Fruit fly (Drosophila melanogaster) whole organism, embryonic: ENCODE measurements around the gene Hr4.
A peak's percentile ranks its signal among the peaks of the same experiment; 100 is the strongest.

ENCODE experiments used
- Ada2b ChIP-seq: fragments of 200-800 bp; sonication (Bioruptor generic); IDR thresholded peaks from 2 replicates; pipeline ENCODE4 v1.3.6; 2022; ENCODE audit warnings: missing biosample characterization, missing genetic modification characterization
- Antp ChIP-seq: fragments of 200-800 bp; sonication (Bioruptor generic); optimal IDR thresholded peaks from 3 replicates; lab custom pipeline; 2016; ENCODE audit warnings: missing biosample characterization, missing genetic modification characterization
- Asciz ChIP-seq: fragments of 200-800 bp; sonication (Bioruptor generic); optimal IDR thresholded peaks from 2 replicates; lab custom pipeline; 2017; ENCODE audit warnings: missing biosample characterization, mild to moderate bottlenecking, missing genetic modification characterization, missing genetic modification reagents
- CG10565 ChIP-seq: fragments of 200-800 bp; sonication (Bioruptor generic); optimal IDR thresholded peaks from 3 replicates; lab custom pipeline; 2016; ENCODE audit warnings: missing biosample characterization, mild to moderate bottlenecking, missing genetic modification characterization
- CG12104 ChIP-seq: fragments of 200-800 bp; sonication (Bioruptor generic); optimal IDR thresholded peaks from 3 replicates; lab custom pipeline; 2016; ENCODE audit warnings: missing biosample characterization, missing genetic modification characterization
- CG12219 ChIP-seq: fragments of 200-800 bp; sonication (Bioruptor generic); optimal IDR thresholded peaks from 3 replicates; lab custom pipeline; 2018; ENCODE audit warnings: missing biosample characterization, mild to moderate bottlenecking, missing genetic modification characterization
- CG13296 ChIP-seq: fragments of 200-800 bp; sonication (Bioruptor generic); optimal IDR thresholded peaks from 3 replicates; lab custom pipeline; 2018; ENCODE audit warnings: missing biosample characterization, mild to moderate bottlenecking, missing genetic modification characterization
- CG14441 ChIP-seq: fragments of 200-800 bp; sonication (Bioruptor generic); IDR thresholded peaks from 2 replicates; pipeline ENCODE4 v1.3.6; 2022; ENCODE audit warnings: missing biosample characterization, missing genetic modification characterization
- CG15479 ChIP-seq: fragments of 200-800 bp; sonication (Bioruptor generic); optimal IDR thresholded peaks from 3 replicates; lab custom pipeline; 2019; ENCODE audit warnings: missing biosample characterization, mild to moderate bottlenecking, missing genetic modification characterization, moderate library complexity
- CG15601 ChIP-seq: fragments of 200-800 bp; sonication (Bioruptor generic); optimal IDR thresholded peaks from 3 replicates; lab custom pipeline; 2019; ENCODE audit warnings: missing biosample characterization, mild to moderate bottlenecking, missing genetic modification characterization, moderate library complexity
- CG16779 ChIP-seq: fragments of 200-800 bp; sonication (Bioruptor generic); IDR thresholded peaks from 2 replicates; pipeline ENCODE4 v1.3.6; 2022; ENCODE audit warnings: missing biosample characterization, missing genetic modification characterization
- CG18764 ChIP-seq: fragments of 200-800 bp; sonication (Bioruptor generic); optimal IDR thresholded peaks from 3 replicates; lab custom pipeline; 2016; ENCODE audit warnings: missing biosample characterization, missing genetic modification characterization
- CG2202 ChIP-seq: fragments of 200-800 bp; sonication (Bioruptor generic); optimal IDR thresholded peaks from 2 replicates; lab custom pipeline; 2018; ENCODE audit warnings: missing biosample characterization, mild to moderate bottlenecking, missing genetic modification characterization
- CG32532 ChIP-seq: fragments of 200-800 bp; sonication (Bioruptor generic); IDR thresholded peaks from 2 replicates; pipeline ENCODE4 v1.3.6; 2022; ENCODE audit warnings: missing biosample characterization, missing genetic modification characterization
- CG3847 ChIP-seq: fragments of 200-800 bp; sonication (Bioruptor generic); IDR thresholded peaks from 2 replicates; pipeline ENCODE4 v1.3.6; 2022; ENCODE audit warnings: missing biosample characterization, missing genetic modification characterization
- CG8478 ChIP-seq: fragments of >200 bp; optimal IDR thresholded peaks from 2 replicates; lab custom pipeline; 2018
- CG8944 ChIP-seq: fragments of 200-800 bp; sonication (Bioruptor generic); optimal IDR thresholded peaks from 3 replicates; lab custom pipeline; 2016; ENCODE audit warnings: missing biosample characterization, missing genetic modification characterization
- Fer1 ChIP-seq: fragments of 200-800 bp; sonication (Bioruptor generic); optimal IDR thresholded peaks from 2 replicates; lab custom pipeline; 2017; ENCODE audit warnings: missing biosample characterization, mild to moderate bottlenecking, missing genetic modification characterization
- Hand ChIP-seq: fragments of 200-800 bp; sonication (Bioruptor generic); optimal IDR thresholded peaks from 2 replicates; lab custom pipeline; 2017; ENCODE audit warnings: mild to moderate bottlenecking, missing biosample characterization, missing genetic modification reagents, missing genetic modification characterization
- HmgZ ChIP-seq: fragments of 200-800 bp; sonication (Bioruptor generic); optimal IDR thresholded peaks from 2 replicates; lab custom pipeline; 2018; ENCODE audit warnings: missing biosample characterization, mild to moderate bottlenecking, missing genetic modification characterization
- Hr39 ChIP-seq: fragments of >200 bp; optimal IDR thresholded peaks from 2 replicates; lab custom pipeline; 2017
- Mes4 ChIP-seq: fragments of 200-800 bp; sonication (Bioruptor generic); optimal IDR thresholded peaks from 2 replicates; lab custom pipeline; 2016; ENCODE audit warnings: missing biosample characterization, missing genetic modification characterization
- Nf-YC ChIP-seq: fragments of 200-800 bp; optimal IDR thresholded peaks from 3 replicates; lab custom pipeline; 2019; ENCODE audit warnings: missing biosample characterization, mild to moderate bottlenecking, missing genetic modification characterization, moderate library complexity
- NfI ChIP-seq: fragments of 200-800 bp; sonication (Bioruptor generic); optimal IDR thresholded peaks from 3 replicates; lab custom pipeline; 2018; ENCODE audit warnings: missing biosample characterization, mild to moderate bottlenecking, missing genetic modification characterization, moderate library complexity
- Ravus ChIP-seq: fragments of 200-800 bp; sonication (Bioruptor generic); IDR thresholded peaks from 2 replicates; pipeline ENCODE4 v1.3.6; 2022; ENCODE audit warnings: missing biosample characterization, missing genetic modification characterization
- Vsx1 ChIP-seq: fragments of 200-800 bp; sonication (Bioruptor generic); optimal IDR thresholded peaks from 2 replicates; lab custom pipeline; 2017; ENCODE audit warnings: missing biosample characterization, mild to moderate bottlenecking, missing genetic modification characterization, missing genetic modification reagents
- al ChIP-seq: fragments of 200-800 bp; sonication (Bioruptor generic); IDR thresholded peaks from 2 replicates; pipeline ENCODE4 v1.3.6; 2022; ENCODE audit warnings: missing biosample characterization, missing genetic modification characterization
- ara ChIP-seq: fragments of 200-800 bp; sonication (Bioruptor generic); IDR thresholded peaks from 2 replicates; pipeline ENCODE4 v1.3.6; 2022; ENCODE audit warnings: missing biosample characterization, missing genetic modification characterization
- bbx ChIP-seq: fragments of 200-800 bp; sonication (Bioruptor generic); IDR thresholded peaks from 2 replicates; pipeline ENCODE4 v1.3.6; 2022; ENCODE audit warnings: missing biosample characterization, missing genetic modification characterization; ENCODE audit not compliant: partially characterized antibody
- ci ChIP-seq: fragments of 200-800 bp; sonication (Bioruptor generic); IDR thresholded peaks from 3 replicates; pipeline ENCODE4 v1.3.6; 2022; ENCODE audit warnings: missing biosample characterization, missing genetic modification characterization
- eyg ChIP-seq: fragments of 200-800 bp; sonication (Bioruptor generic); optimal IDR thresholded peaks from 3 replicates; lab custom pipeline; 2016; ENCODE audit warnings: missing biosample characterization, missing genetic modification characterization
- fd102C ChIP-seq: fragments of 200-800 bp; sonication (Bioruptor generic); optimal IDR thresholded peaks from 2 replicates; lab custom pipeline; 2018; ENCODE audit warnings: missing biosample characterization, mild to moderate bottlenecking, missing genetic modification characterization, moderate library complexity
- gce ChIP-seq: fragments of 200-800 bp; sonication (Bioruptor generic); IDR thresholded peaks from 3 replicates; pipeline ENCODE4 v1.3.6; 2022; ENCODE audit warnings: missing biosample characterization, missing genetic modification characterization
- hkb ChIP-seq, 2 experiments: fragments of 200-800 bp in 1 of 2; fragments of >200 bp in 1 of 2; sonication (Bioruptor generic) in 1 of 2; IDR thresholded peaks in 1 of 2; optimal IDR thresholded peaks in 1 of 2; 2 replicates each; pipeline versions ENCODE4 v1.3.6 to Lab custom; 2017 to 2022; ENCODE audit warnings: missing biosample characterization in 1 of 2, missing genetic modification characterization in 1 of 2
- lbe ChIP-seq: fragments of 200-800 bp; sonication (Bioruptor generic); optimal IDR thresholded peaks from 2 replicates; lab custom pipeline; 2016; ENCODE audit warnings: missing biosample characterization, mild to moderate bottlenecking, missing genetic modification characterization
- lola ChIP-seq, 3 experiments: fragments of >200 bp in 2 of 3; fragments of 200-800 bp in 1 of 3; sonication (Bioruptor generic) in 1 of 3; optimal IDR thresholded peaks; 2 replicates each; lab custom pipeline; 2017 to 2019; ENCODE audit warnings: missing biosample characterization in 3 of 3, missing genetic modification characterization in 3 of 3, mild to moderate bottlenecking in 1 of 3, moderate library complexity in 1 of 3
- mirr ChIP-seq: fragments of 200-800 bp; sonication (Bioruptor generic); optimal IDR thresholded peaks from 3 replicates; lab custom pipeline; 2018; ENCODE audit warnings: missing biosample characterization, mild to moderate bottlenecking, missing genetic modification characterization
- oc ChIP-seq: fragments of 200-800 bp; sonication (Bioruptor generic); optimal IDR thresholded peaks from 2 replicates; lab custom pipeline; 2018; ENCODE audit warnings: missing biosample characterization, mild to moderate bottlenecking, missing genetic modification characterization, moderate library complexity
- onecut ChIP-seq: fragments of 200-800 bp; sonication (Bioruptor generic); IDR thresholded peaks from 2 replicates; pipeline ENCODE4 v1.3.6; 2022; ENCODE audit warnings: missing biosample characterization, missing genetic modification characterization
- pfk ChIP-seq: fragments of 200-800 bp; sonication (Bioruptor generic); optimal IDR thresholded peaks from 2 replicates; lab custom pipeline; 2018; ENCODE audit warnings: missing biosample characterization, mild to moderate bottlenecking, missing genetic modification characterization, moderate library complexity
- pho ChIP-seq: fragments of 200-800 bp; sonication (Bioruptor generic); optimal IDR thresholded peaks from 2 replicates; lab custom pipeline; 2016; ENCODE audit warnings: missing biosample characterization, missing genetic modification characterization
- pita ChIP-seq: fragments of 200-800 bp; sonication (Bioruptor generic); optimal IDR thresholded peaks from 2 replicates; lab custom pipeline; 2017; ENCODE audit warnings: missing biosample characterization, mild to moderate bottlenecking, missing genetic modification characterization
- ro ChIP-seq: fragments of 200-800 bp; sonication (Bioruptor generic); IDR thresholded peaks from 2 replicates; pipeline ENCODE4 v1.3.6; 2022; ENCODE audit warnings: missing biosample characterization, missing genetic modification characterization
- sob ChIP-seq: fragments of 200-800 bp; sonication (Bioruptor generic); IDR thresholded peaks from 2 replicates; pipeline ENCODE4 v1.3.6; 2022; ENCODE audit warnings: missing biosample characterization, missing genetic modification characterization
- tio ChIP-seq: fragments of 200-800 bp; sonication (Bioruptor generic); optimal IDR thresholded peaks from 2 replicates; lab custom pipeline; 2017; ENCODE audit warnings: missing biosample characterization, missing genetic modification characterization, inconsistent platforms
- tll ChIP-seq, 2 experiments: fragments of 200-800 bp in 1 of 2; fragments of >200 bp in 1 of 2; sonication (Bioruptor generic) in 1 of 2; optimal IDR thresholded peaks; 2 replicates each; lab custom pipeline; 2017 to 2019; ENCODE audit warnings: missing biosample characterization in 2 of 2, missing genetic modification characterization in 2 of 2, mild to moderate bottlenecking in 1 of 2, moderate library complexity in 1 of 2
- trem ChIP-seq: fragments of 200-800 bp; optimal IDR thresholded peaks from 3 replicates; lab custom pipeline; 2019; ENCODE audit warnings: missing biosample characterization, mild to moderate bottlenecking, missing genetic modification characterization, moderate library complexity
- unc-4 ChIP-seq: fragments of 200-800 bp; sonication (Bioruptor generic); IDR thresholded peaks from 2 replicates; pipeline ENCODE4 v1.3.6; 2022; ENCODE audit warnings: missing biosample characterization, missing genetic modification characterization; ENCODE audit not compliant: partially characterized antibody
- vnd ChIP-seq: fragments of 200-800 bp; sonication (Bioruptor generic); IDR thresholded peaks from 3 replicates; pipeline ENCODE4 v1.3.6; 2022; ENCODE audit warnings: missing biosample characterization, missing genetic modification characterization; ENCODE audit not compliant: partially characterized antibody

Gene Hr4

dm6 chrX:1951391-1952066 lies 9.8 kb downstream of the Hr4 start (continued):
- TF ChIP-seq Ravus (GFP tag; lab: Robert Waterston, UW) (peak; percentile 75), sob (GFP tag; lab: Robert Waterston, UW) (peak; percentile 93), ro (GFP tag; lab: Robert Waterston, UW) (peak; percentile 72), unc-4 (GFP tag; lab: Robert Waterston, UW) (no peak), eyg (GFP tag; lab: Kevin White, UChicago) (peak; percentile 92), mirr (GFP tag; lab: Kevin White, UChicago) (peak; percentile 79), CG8944 (peak; percentile 95), tll (GFP tag; optimal IDR thresholded peaks at IDR 0.05; lab: Kevin White, UChicago) (no peak), Vsx1 (GFP tag; lab: Kevin White, UChicago) (peak; percentile 91), Fer1 (GFP tag; lab: Kevin White, UChicago) (peak; percentile 97), Hr39 (no peak), fd102C (peak; percentile 44), HmgZ (tag; lab: Kevin White, UChicago) (peak; percentile 95), vnd (GFP tag; lab: Robert Waterston, UW) (no peak), trem (peak; percentile 94), lola (GFP tag; optimal IDR thresholded peaks at IDR 0.05; lab: Kevin White, UChicago) (peak in 1 of 3 experiments; percentile 91), CG12219 (GFP tag; lab: Kevin White, UChicago) (peak; percentile 97), Mes4 (GFP tag; lab: Kevin White, UChicago) (peak; percentile 95), CG3847 (GFP tag; lab: Robert Waterston, UW) (peak; percentile 88), oc (tag; lab: Kevin White, UChicago) (peak; percentile 97), Hand (GFP tag; lab: Kevin White, UChicago) (peak; percentile 93), gce (GFP tag; lab: Robert Waterston, UW) (peak; percentile 94), NfI (peak; percentile 96), pfk (GFP tag; lab: Kevin White, UChicago) (peak; percentile 54), CG8478 (lab: Kevin White, UChicago) (no peak), ci (GFP tag; lab: Robert Waterston, UW) (peak; percentile 98), Nf-YC (peak; percentile 76), CG16779 (peak; percentile 86), tio (peak; percentile 89), pita (GFP tag; lab: Kevin White, UChicago) (no peak), CG15479 (GFP tag; lab: Kevin White, UChicago) (no peak), CG32532 (peak; percentile 95), CG12104 (peak; percentile 80), Ada2b (GFP tag; lab: Robert Waterston, UW) (peak; percentile 93), CG10565 (GFP tag; lab: Kevin White, UChicago) (peak; percentile 72), hkb (optimal IDR thresholded peaks at IDR 0.05; lab: Kevin White, UChicago) (no peak), hkb (GFP tag; IDR thresholded peaks at IDR 0.05; lab: Robert Waterston, UW) (peak; percentile 97), al (GFP tag; lab: Robert Waterston, UW) (peak; percentile 85), CG15601 (peak; percentile 94), CG13296 (GFP tag; lab: Kevin White, UChicago) (peak; percentile 92), CG18764 (peak; percentile 95), lbe (GFP tag; lab: Kevin White, UChicago) (peak; percentile 97), bbx (GFP tag; lab: Robert Waterston, UW) (no peak), ara (GFP tag; lab: Robert Waterston, UW) (peak; percentile 96), CG14441 (peak; percentile 92), pho (peak; percentile 93), CG2202 (tag; lab: Kevin White, UChicago) (peak; percentile 92), Antp (GFP tag; lab: Kevin White, UChicago) (peak; percentile 98), Asciz (GFP tag; lab: Kevin White, UChicago) (peak; percentile 95), onecut (GFP tag; lab: Robert Waterston, UW) (peak; percentile 91)
